Fruit fly (Drosophila melanogaster) S2 (cell line): ENCODE measurements around the gene nullo.

Source experiments
- CG8478 ChIP-seq: fragments of >200 bp; optimal IDR thresholded peaks from 2 replicates; lab custom pipeline; 2018
- CTCF ChIP-seq, 2 experiments: fragments of >200 bp; optimal IDR thresholded peaks; 2 replicates each; lab custom pipeline; 2018

DNA sequence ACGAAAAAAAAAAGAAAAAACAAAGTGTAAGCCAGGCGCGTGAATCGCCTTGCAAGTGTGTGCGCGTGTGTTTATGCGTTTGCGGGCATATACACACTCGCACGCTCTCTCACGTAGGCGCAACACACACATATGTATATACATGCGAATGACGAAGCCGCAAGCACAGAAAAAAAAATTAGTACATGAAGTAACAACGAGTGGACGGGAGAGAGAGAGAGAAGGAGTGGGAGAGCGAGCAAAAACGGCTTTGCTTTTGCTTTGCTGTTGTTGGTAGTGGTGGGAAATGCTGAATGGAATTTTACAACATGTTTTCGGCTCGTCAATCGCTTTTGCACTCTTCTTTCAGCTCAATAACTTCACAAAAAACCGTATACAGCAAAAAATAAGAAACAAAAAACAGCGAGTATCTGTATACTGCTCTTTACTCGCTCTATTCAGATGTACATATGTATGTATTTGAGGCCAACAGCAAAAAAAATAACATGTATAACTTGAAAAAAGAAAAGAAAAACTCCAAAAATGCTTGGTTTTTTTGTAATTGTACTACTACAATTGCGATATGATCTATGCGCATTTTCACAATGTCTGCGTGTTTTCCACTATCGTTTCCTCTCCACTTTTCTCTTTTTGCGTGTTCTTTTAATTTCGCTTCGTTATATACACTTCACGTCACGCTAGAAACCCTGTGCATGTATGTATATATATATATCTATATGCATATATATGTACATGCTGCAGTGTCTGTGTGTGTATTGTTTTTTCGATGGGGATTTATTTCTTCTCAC lies 48.0 kb downstream of the nullo start:
- TF ChIP-seq CG8478 (lab: Kevin White, UChicago) (no peak), CTCF (optimal IDR thresholded peaks at IDR 0.05; lab: Kevin White, UChicago) (no peak)
